Fruit fly (Drosophila melanogaster) whole organism, embryonic: ENCODE data around the gene CG14400.

Experiments used
- Asciz ChIP-seq: fragments of 200-800 bp; sonication (Bioruptor generic); optimal IDR thresholded peaks from 2 replicates; lab custom pipeline; 2017; ENCODE audit warnings: missing biosample characterization, mild to moderate bottlenecking, missing genetic modification characterization, missing genetic modification reagents
- Atf6 ChIP-seq: fragments of 200-800 bp; sonication (Bioruptor generic); IDR thresholded peaks from 2 replicates; pipeline ENCODE4 v1.3.6; 2022; ENCODE audit warnings: missing biosample characterization, missing genetic modification characterization
- BtbVII ChIP-seq: fragments of 200-800 bp; sonication (Bioruptor generic); optimal IDR thresholded peaks from 3 replicates; lab custom pipeline; 2017; ENCODE audit warnings: missing biosample characterization, mild to moderate bottlenecking, missing genetic modification characterization
- CG10366 ChIP-seq: fragments of 200-800 bp; sonication (Bioruptor generic); IDR thresholded peaks from 2 replicates; pipeline ENCODE4 v1.3.6; 2022; ENCODE audit warnings: missing biosample characterization, missing genetic modification characterization
- CG10959 ChIP-seq: fragments of 200-800 bp; sonication (Bioruptor generic); IDR thresholded peaks from 2 replicates; pipeline ENCODE4 v1.3.6; 2022; ENCODE audit warnings: missing biosample characterization, missing genetic modification characterization
- CG11093 ChIP-seq: fragments of 200-800 bp; sonication (Bioruptor generic); IDR thresholded peaks from 3 replicates; pipeline ENCODE4 v1.3.6; 2022; ENCODE audit warnings: missing biosample characterization, missing genetic modification characterization
- CG11696 ChIP-seq: fragments of 200-800 bp; sonication (Bioruptor generic); IDR thresholded peaks from 2 replicates; pipeline ENCODE4 v1.3.6; 2022; ENCODE audit warnings: missing biosample characterization, missing genetic modification characterization
- CG12299 ChIP-seq: fragments of 200-800 bp; sonication (Bioruptor generic); optimal IDR thresholded peaks from 2 replicates; lab custom pipeline; 2018; ENCODE audit warnings: missing biosample characterization, mild to moderate bottlenecking, missing genetic modification characterization
- CG12942 ChIP-seq: fragments of 200-800 bp; sonication (Bioruptor generic); optimal IDR thresholded peaks from 3 replicates; lab custom pipeline; 2016; ENCODE audit warnings: missing biosample characterization, missing genetic modification characterization
- CG15073 ChIP-seq: fragments of 200-800 bp; sonication (Bioruptor generic); optimal IDR thresholded peaks from 2 replicates; lab custom pipeline; 2016; ENCODE audit warnings: missing biosample characterization, missing genetic modification characterization
- CG1529 ChIP-seq: fragments of 200-800 bp; sonication (Bioruptor generic); optimal IDR thresholded peaks from 3 replicates; lab custom pipeline; 2018; ENCODE audit warnings: missing biosample characterization, missing genetic modification characterization
- CG17186 ChIP-seq: fragments of 200-800 bp; sonication (Bioruptor generic); optimal IDR thresholded peaks from 3 replicates; lab custom pipeline; 2017; ENCODE audit warnings: missing biosample characterization, missing genetic modification reagents, missing genetic modification characterization
- CG17361 ChIP-seq: fragments of 200-800 bp; sonication (Bioruptor generic); IDR thresholded peaks from 3 replicates; pipeline ENCODE4 v1.3.6; 2022; ENCODE audit warnings: missing biosample characterization, missing genetic modification characterization
- CG18764 ChIP-seq: fragments of 200-800 bp; sonication (Bioruptor generic); optimal IDR thresholded peaks from 3 replicates; lab custom pipeline; 2016; ENCODE audit warnings: missing biosample characterization, missing genetic modification characterization
- CG31224 ChIP-seq: fragments of 200-800 bp; sonication (Bioruptor generic); IDR thresholded peaks from 2 replicates; pipeline ENCODE4 v1.3.6; 2022; ENCODE audit warnings: missing biosample characterization, missing genetic modification characterization
- CG32532 ChIP-seq: fragments of 200-800 bp; sonication (Bioruptor generic); IDR thresholded peaks from 2 replicates; pipeline ENCODE4 v1.3.6; 2022; ENCODE audit warnings: missing biosample characterization, missing genetic modification characterization
- CG33557 ChIP-seq: fragments of 200-800 bp; sonication (Bioruptor generic); optimal IDR thresholded peaks from 2 replicates; lab custom pipeline; 2019; ENCODE audit warnings: missing biosample characterization, mild to moderate bottlenecking, missing genetic modification characterization, moderate library complexity
- CG34224 ChIP-seq: fragments of 200-800 bp; sonication (Bioruptor generic); IDR thresholded peaks from 3 replicates; pipeline ENCODE4 v1.3.6; 2022; ENCODE audit warnings: missing biosample characterization, missing genetic modification characterization; ENCODE audit not compliant: partially characterized antibody
- CG4820 ChIP-seq: fragments of 200-800 bp; sonication (Bioruptor generic); optimal IDR thresholded peaks from 3 replicates; lab custom pipeline; 2016; ENCODE audit warnings: missing biosample characterization, missing genetic modification characterization
- CkIIα-i1 ChIP-seq: fragments of 200-800 bp; sonication (Bioruptor generic); IDR thresholded peaks from 2 replicates; pipeline ENCODE4 v1.3.6; 2022; ENCODE audit warnings: missing biosample characterization, missing genetic modification characterization
- Dp ChIP-seq: fragments of 200-800 bp; sonication (Bioruptor generic); optimal IDR thresholded peaks from 2 replicates; lab custom pipeline; 2018; ENCODE audit warnings: missing biosample characterization, mild to moderate bottlenecking, missing genetic modification characterization, moderate library complexity
- HmgZ ChIP-seq: fragments of 200-800 bp; sonication (Bioruptor generic); optimal IDR thresholded peaks from 2 replicates; lab custom pipeline; 2018; ENCODE audit warnings: missing biosample characterization, mild to moderate bottlenecking, missing genetic modification characterization
- Hr3 ChIP-seq: fragments of 200-800 bp; sonication (Bioruptor generic); optimal IDR thresholded peaks from 3 replicates; lab custom pipeline; 2016; ENCODE audit warnings: missing biosample characterization, missing genetic modification characterization
- Mad ChIP-seq: fragments of 200-800 bp; sonication (Bioruptor generic); optimal IDR thresholded peaks from 2 replicates; lab custom pipeline; 2016; ENCODE audit warnings: missing biosample characterization, missing genetic modification characterization
- Myb ChIP-seq: fragments of 200-800 bp; sonication (Bioruptor generic); optimal IDR thresholded peaks from 2 replicates; lab custom pipeline; 2016; ENCODE audit warnings: missing biosample characterization, missing genetic modification characterization
- Neu2 ChIP-seq: fragments of 200-800 bp; sonication (Bioruptor generic); optimal IDR thresholded peaks from 3 replicates; lab custom pipeline; 2016; ENCODE audit warnings: missing biosample characterization, missing genetic modification characterization, borderline replicate concordance
- Sry-δ ChIP-seq: fragments of 200-800 bp; sonication (Bioruptor generic); optimal IDR thresholded peaks from 2 replicates; lab custom pipeline; 2016; ENCODE audit warnings: missing biosample characterization, missing genetic modification characterization
- bcd ChIP-seq: fragments of 200-800 bp; sonication (Bioruptor generic); optimal IDR thresholded peaks from 2 replicates; lab custom pipeline; 2017; ENCODE audit warnings: missing biosample characterization, mild to moderate bottlenecking, missing genetic modification characterization
- cas ChIP-seq: fragments of 200-800 bp; sonication (Bioruptor generic); IDR thresholded peaks from 2 replicates; pipeline ENCODE4 v1.3.6; 2022; ENCODE audit warnings: missing biosample characterization, missing genetic modification characterization
- croc ChIP-seq: fragments of 200-800 bp; sonication (Bioruptor generic); conservative IDR thresholded peaks from 3 replicates; pipeline ENCODE4 v1.3.6; 2022; ENCODE audit warnings: missing biosample characterization, missing genetic modification characterization
- crol ChIP-seq: fragments of 200-800 bp; sonication (Bioruptor generic); IDR thresholded peaks from 2 replicates; pipeline ENCODE4 v1.3.6; 2022; ENCODE audit warnings: missing biosample characterization, missing genetic modification characterization
- dmrt11E ChIP-seq: fragments of 200-800 bp; sonication (Bioruptor generic); optimal IDR thresholded peaks from 3 replicates; lab custom pipeline; 2018; ENCODE audit warnings: missing biosample characterization, mild to moderate bottlenecking, missing genetic modification characterization, moderate library complexity
- dpn ChIP-seq, 2 experiments: fragments of 200-800 bp; sonication (Bioruptor generic); optimal IDR thresholded peaks; 3 replicates each; lab custom pipeline; 2016; ENCODE audit warnings: missing biosample characterization in 2 of 2, missing genetic modification characterization in 2 of 2
- gce ChIP-seq: fragments of 200-800 bp; sonication (Bioruptor generic); IDR thresholded peaks from 3 replicates; pipeline ENCODE4 v1.3.6; 2022; ENCODE audit warnings: missing biosample characterization, missing genetic modification characterization
- gcm2 ChIP-seq: fragments of 200-800 bp; sonication (Bioruptor generic); optimal IDR thresholded peaks from 2 replicates; lab custom pipeline; 2016; ENCODE audit warnings: missing biosample characterization, missing genetic modification characterization
- gfzf ChIP-seq: fragments of 200-800 bp; sonication (Bioruptor generic); optimal IDR thresholded peaks from 2 replicates; lab custom pipeline; 2016; ENCODE audit warnings: missing biosample characterization, mild to moderate bottlenecking, missing genetic modification characterization, moderate library complexity
- hb ChIP-seq: fragments of 200-800 bp; sonication (Bioruptor generic); IDR thresholded peaks from 3 replicates; pipeline ENCODE4 v1.3.6; 2022; ENCODE audit warnings: missing biosample characterization, missing genetic modification characterization; ENCODE audit not compliant: partially characterized antibody
- hkb ChIP-seq, 2 experiments: fragments of 200-800 bp in 1 of 2; fragments of >200 bp in 1 of 2; sonication (Bioruptor generic) in 1 of 2; IDR thresholded peaks in 1 of 2; optimal IDR thresholded peaks in 1 of 2; 2 replicates each; pipeline versions ENCODE4 v1.3.6 to Lab custom; 2017 to 2022; ENCODE audit warnings: missing biosample characterization in 1 of 2, missing genetic modification characterization in 1 of 2
- hth ChIP-seq: fragments of >200 bp; optimal IDR thresholded peaks from 2 replicates; lab custom pipeline; 2017; ENCODE audit warnings: inconsistent platforms
- lov ChIP-seq, 2 experiments: fragments of 200-800 bp in 1 of 2; fragments of >200 bp in 1 of 2; sonication (Bioruptor generic) in 1 of 2; IDR thresholded peaks in 1 of 2; optimal IDR thresholded peaks in 1 of 2; 2 replicates in 1 of 2; 3 replicates in 1 of 2; pipeline versions ENCODE4 v1.3.6 to Lab custom; 2017 to 2022; ENCODE audit warnings: missing biosample characterization in 1 of 2, missing genetic modification characterization in 1 of 2
- nerfin-2 ChIP-seq: fragments of 200-800 bp; sonication (Bioruptor generic); IDR thresholded peaks from 2 replicates; pipeline ENCODE4 v1.3.6; 2022; ENCODE audit warnings: missing biosample characterization, missing genetic modification characterization; ENCODE audit not compliant: partially characterized antibody
- nom ChIP-seq: fragments of 200-800 bp; sonication (Bioruptor generic); optimal IDR thresholded peaks from 2 replicates; lab custom pipeline; 2017; ENCODE audit warnings: missing biosample characterization, missing genetic modification characterization, mild to moderate bottlenecking, moderate library complexity, missing genetic modification reagents
- rib ChIP-seq: fragments of 200-800 bp; sonication (Bioruptor generic); IDR thresholded peaks from 2 replicates; pipeline ENCODE4 v1.3.6; 2022; ENCODE audit warnings: missing biosample characterization, missing genetic modification characterization
- sisA ChIP-seq: fragments of 200-800 bp; sonication (Bioruptor generic); IDR thresholded peaks from 2 replicates; pipeline ENCODE4 v1.3.6; 2022; ENCODE audit warnings: missing biosample characterization, missing genetic modification characterization
- sr ChIP-seq: fragments of 200-800 bp; sonication (Bioruptor generic); IDR thresholded peaks from 3 replicates; pipeline ENCODE4 v1.3.6; 2022; ENCODE audit warnings: missing biosample characterization, missing genetic modification characterization
- tna ChIP-seq: fragments of 200-800 bp; sonication (Bioruptor generic); IDR thresholded peaks from 2 replicates; pipeline ENCODE4 v1.3.6; 2022; ENCODE audit warnings: missing biosample characterization, missing genetic modification characterization; ENCODE audit not compliant: partially characterized antibody
- unpg ChIP-seq: fragments of 200-800 bp; sonication (Bioruptor generic); optimal IDR thresholded peaks from 3 replicates; lab custom pipeline; 2018; ENCODE audit warnings: missing biosample characterization, mild to moderate bottlenecking, missing genetic modification characterization, moderate library complexity
- vfl ChIP-seq: fragments of 200-800 bp; sonication (Bioruptor generic); optimal IDR thresholded peaks from 2 replicates; lab custom pipeline; 2016; ENCODE audit warnings: missing biosample characterization, missing genetic modification characterization
- zfh2 ChIP-seq: fragments of 200-800 bp; sonication (Bioruptor generic); optimal IDR thresholded peaks from 2 replicates; lab custom pipeline; 2016; ENCODE audit warnings: missing biosample characterization, missing genetic modification characterization

The CG14400 gene

dm6 chr2L:20821249-20822024, 36.3 kb downstream of the CG14400 start (continued):
- no peak for TF ChIP-seq CG15073 (GFP tag; lab: Kevin White, UChicago)
- peak; percentile 85; the same call in 2 of the 3 replicates for TF ChIP-seq sr
- no peak for TF ChIP-seq CG12299 (tag; lab: Kevin White, UChicago)
- no peak; the same call in 1 of the 2 replicates for TF ChIP-seq Atf6 (GFP tag; lab: Robert Waterston, UW)
- TF ChIP-seq unpg (GFP tag; lab: Kevin White, UChicago) = no peak
- TF ChIP-seq CG33557 (GFP tag; lab: Kevin White, UChicago) = no peak
- TF ChIP-seq gce = peak; percentile 22; the same call in 1 of the 3 replicates
- TF ChIP-seq bcd = no peak
- TF ChIP-seq vfl = no peak
- no peak for TF ChIP-seq CG11093 (GFP tag; lab: Robert Waterston, UW)
- no peak for TF ChIP-seq CkIIα-i1 (GFP tag; lab: Robert Waterston, UW)
- no peak for TF ChIP-seq CG4820
- TF ChIP-seq nerfin-2 = no peak
- TF ChIP-seq zfh2 (GFP tag; lab: Kevin White, UChicago) = no peak
- peak; percentile 56 for TF ChIP-seq CG32532 (GFP tag; lab: Robert Waterston, UW)
- TF ChIP-seq gcm2 (GFP tag; lab: Kevin White, UChicago) = no peak
- TF ChIP-seq CG10959 (GFP tag; lab: Robert Waterston, UW) = no peak
- no peak for TF ChIP-seq hb
- peak; percentile 100 for TF ChIP-seq CG31224 (GFP tag; lab: Robert Waterston, UW)
- no peak for TF ChIP-seq CG1529 (GFP tag; lab: Kevin White, UChicago)
- no peak for TF ChIP-seq CG10366 (GFP tag; lab: Robert Waterston, UW)
- no peak; the same call in 2 of the 3 replicates for TF ChIP-seq CG34224 (GFP tag; lab: Robert Waterston, UW)
- no peak for TF ChIP-seq Hr3 (GFP tag; lab: Kevin White, UChicago)
- no peak for TF ChIP-seq dmrt11E (tag; lab: Kevin White, UChicago)
- TF ChIP-seq BtbVII = no peak
- TF ChIP-seq CG11696 (GFP tag; lab: Robert Waterston, UW) = no peak
- peak; percentile 49; the same call in 1 of the 2 replicates for TF ChIP-seq crol (GFP tag; lab: Robert Waterston, UW)
- TF ChIP-seq tna (GFP tag; lab: Robert Waterston, UW) = peak; percentile 44; the same call in 1 of the 2 replicates
- no peak for TF ChIP-seq CG17186 (GFP tag; lab: Kevin White, UChicago)
- no peak for TF ChIP-seq lov (optimal IDR thresholded peaks at IDR 0.05; lab: Kevin White, UChicago)
- TF ChIP-seq lov (GFP tag; IDR thresholded peaks at IDR 0.05; lab: Robert Waterston, UW) = no peak
- TF ChIP-seq dpn (GFP tag; optimal IDR thresholded peaks at IDR 0.05; lab: Kevin White, UChicago) = no peak
- TF ChIP-seq hkb (optimal IDR thresholded peaks at IDR 0.05; lab: Kevin White, UChicago) = no peak
- no peak for TF ChIP-seq hkb (GFP tag; IDR thresholded peaks at IDR 0.05; lab: Robert Waterston, UW)
- TF ChIP-seq Asciz (GFP tag; lab: Kevin White, UChicago) = no peak
- no peak for TF ChIP-seq rib (GFP tag; lab: Robert Waterston, UW)
- peak; percentile 14 for TF ChIP-seq nom (GFP tag; lab: Kevin White, UChicago)
- TF ChIP-seq CG12942 (GFP tag; lab: Kevin White, UChicago) = no peak
- TF ChIP-seq sisA (GFP tag; lab: Robert Waterston, UW) = no peak
- no peak for TF ChIP-seq Myb (GFP tag; lab: Kevin White, UChicago)
- no peak for TF ChIP-seq hth (lab: Kevin White, UChicago)
- TF ChIP-seq croc (GFP tag; lab: Robert Waterston, UW) = no peak
- TF ChIP-seq HmgZ = no peak
- TF ChIP-seq CG17361 (GFP tag; lab: Robert Waterston, UW) = no peak
- no peak for TF ChIP-seq gfzf (GFP tag; lab: Kevin White, UChicago)
- peak; percentile 25 for TF ChIP-seq Mad
- TF ChIP-seq Sry-δ (GFP tag; lab: Kevin White, UChicago) = no peak
- TF ChIP-seq CG18764 (GFP tag; lab: Kevin White, UChicago) = no peak
- no peak for TF ChIP-seq Dp (GFP tag; lab: Kevin White, UChicago)
- TF ChIP-seq cas (GFP tag; lab: Robert Waterston, UW) = no peak; the same call in 1 of the 2 replicates
- no peak for TF ChIP-seq Neu2 (GFP tag; lab: Kevin White, UChicago)
